Worm (Caenorhabditis elegans) whole organism, young adult: ENCODE measurements around the gene F17C11.4.

Experiments
- B0019.2 ChIP-seq: fragments of 200-800 bp; sonication (Bioruptor generic); conservative IDR thresholded peaks from 2 replicates; pipeline ENCODE4 v1.3.6; 2022; ENCODE audit warnings: missing genetic modification reagents, missing genetic modification characterization, missing compliant biosample characterization
- B0261.1 ChIP-seq: sonication (generic microtip); optimal IDR thresholded peaks from 2 replicates; lab custom pipeline; 2016; ENCODE audit warnings: mild to moderate bottlenecking, missing genetic modification characterization, moderate library complexity, missing compliant biosample characterization
- C17E4.6 ChIP-seq: fragments of 200-800 bp; sonication (Bioruptor generic); IDR thresholded peaks from 2 replicates; pipeline ENCODE4 v1.3.6; 2022; ENCODE audit warnings: missing genetic modification reagents, missing genetic modification characterization, missing compliant biosample characterization
- D2030.7 ChIP-seq: fragments of 200-800 bp; sonication (Bioruptor generic); IDR thresholded peaks from 2 replicates; pipeline ENCODE4 v1.3.6; 2022; ENCODE audit warnings: missing genetic modification reagents, missing genetic modification characterization, missing compliant biosample characterization
- F10E7.11 ChIP-seq: sonication (generic microtip); optimal IDR thresholded peaks from 2 replicates; lab custom pipeline; 2017; ENCODE audit warnings: mild to moderate bottlenecking, missing genetic modification characterization, moderate library complexity, missing compliant biosample characterization
- F23B12.7 ChIP-seq: sonication (generic microtip); optimal IDR thresholded peaks from 2 replicates; lab custom pipeline; 2017; ENCODE audit warnings: missing genetic modification characterization, mild to moderate bottlenecking, missing compliant biosample characterization, antibody characterized with exemption, moderate library complexity; ENCODE audit not compliant: insufficient read depth
- F33H1.4 ChIP-seq: fragments of 200-800 bp; sonication (Bioruptor generic); IDR thresholded peaks from 2 replicates; pipeline ENCODE4 v1.3.6; 2022; ENCODE audit warnings: missing genetic modification reagents, missing genetic modification characterization, missing compliant biosample characterization
- F37B4.10 ChIP-seq: fragments of 200-800 bp; sonication (Bioruptor generic); IDR thresholded peaks from 2 replicates; pipeline ENCODE4 v1.3.6; 2022; ENCODE audit warnings: missing genetic modification characterization, missing compliant biosample characterization
- F49E8.2 ChIP-seq: sonication (generic microtip); optimal IDR thresholded peaks from 3 replicates; lab custom pipeline; 2017; ENCODE audit warnings: missing genetic modification characterization, mild to moderate bottlenecking, missing compliant biosample characterization, antibody characterized with exemption, moderate library complexity; ENCODE audit not compliant: insufficient read depth
- K12H6.12 ChIP-seq: fragments of 200-800 bp; sonication (Bioruptor generic); optimal IDR thresholded peaks from 2 replicates; lab custom pipeline; 2018; ENCODE audit warnings: mild to moderate bottlenecking, missing genetic modification characterization, missing compliant biosample characterization
- Y53G8AR.9 ChIP-seq: fragments of 200-800 bp; sonication (Bioruptor generic); conservative IDR thresholded peaks from 2 replicates; pipeline ENCODE4 v1.3.6; 2022; ENCODE audit warnings: missing genetic modification reagents, missing genetic modification characterization, missing compliant biosample characterization
- Y95B8A.8 ChIP-seq: fragments of 200-800 bp; sonication (Bioruptor generic); IDR thresholded peaks from 2 replicates; pipeline ENCODE4 v1.3.6; 2022; ENCODE audit warnings: missing genetic modification reagents, missing genetic modification characterization, missing compliant biosample characterization
- atf-7 ChIP-seq: sonication (generic microtip); optimal IDR thresholded peaks from 2 replicates; lab custom pipeline; 2017; ENCODE audit warnings: mild to moderate bottlenecking, missing genetic modification characterization, missing compliant biosample characterization
- athp-1 ChIP-seq: sonication (generic microtip); optimal IDR thresholded peaks from 2 replicates; lab custom pipeline; 2017; ENCODE audit warnings: mild to moderate bottlenecking, missing genetic modification characterization, missing compliant biosample characterization
- cebp-1 ChIP-seq, 2 experiments: fragments of 200-800 bp in 1 of 2; sonication (Bioruptor generic) in 1 of 2; sonication (generic microtip) in 1 of 2; IDR thresholded peaks in 1 of 2; optimal IDR thresholded peaks in 1 of 2; 2 replicates each; pipeline versions ENCODE4 v1.3.6 to Lab custom; 2017 to 2022; ENCODE audit warnings: missing compliant biosample characterization in 2 of 2, missing genetic modification characterization in 2 of 2, mild to moderate bottlenecking in 1 of 2, missing genetic modification reagents in 1 of 2, moderate library complexity in 1 of 2
- cebp-2 ChIP-seq: fragments of 200-800 bp; sonication (Bioruptor generic); IDR thresholded peaks from 2 replicates; pipeline ENCODE4 v1.3.6; 2022; ENCODE audit warnings: missing genetic modification characterization, missing compliant biosample characterization
- ceh-100 ChIP-seq: fragments of 200-800 bp; sonication (Bioruptor generic); IDR thresholded peaks from 2 replicates; pipeline ENCODE4 v1.3.6; 2022; ENCODE audit warnings: missing genetic modification reagents, missing genetic modification characterization, missing compliant biosample characterization
- ceh-79 ChIP-seq: sonication (generic microtip); optimal IDR thresholded peaks from 2 replicates; lab custom pipeline; 2017; ENCODE audit warnings: mild to moderate bottlenecking, missing genetic modification characterization, missing compliant biosample characterization
- dox-1 ChIP-seq: fragments of 200-800 bp; sonication (Bioruptor generic); IDR thresholded peaks from 2 replicates; pipeline ENCODE4 v1.3.6; 2022; ENCODE audit warnings: missing genetic modification reagents, missing genetic modification characterization, missing compliant biosample characterization
- dpl-1 ChIP-seq: fragments of 150-350 bp; optimal IDR thresholded peaks from 2 replicates; lab custom pipeline; 2014; ENCODE audit warnings: missing biosample characterization, missing genetic modification reagents, missing genetic modification characterization
- efl-1 ChIP-seq: fragments of 150-350 bp; optimal IDR thresholded peaks from 2 replicates; lab custom pipeline; 2014; ENCODE audit warnings: missing biosample characterization, missing genetic modification reagents, missing genetic modification characterization
- egl-44 ChIP-seq: fragments of 200-800 bp; sonication (Bioruptor generic); IDR thresholded peaks from 2 replicates; pipeline ENCODE4 v1.3.6; 2022; ENCODE audit warnings: missing genetic modification reagents, missing genetic modification characterization, missing compliant biosample characterization
- ekl-4 ChIP-seq: fragments of 200-800 bp; sonication (Bioruptor generic); IDR thresholded peaks from 2 replicates; pipeline ENCODE4 v1.3.6; 2022; ENCODE audit warnings: missing genetic modification reagents, missing genetic modification characterization, missing compliant biosample characterization
- hlh-12 ChIP-seq: sonication (generic microtip); optimal IDR thresholded peaks from 2 replicates; lab custom pipeline; 2016; ENCODE audit warnings: missing genetic modification characterization, missing compliant biosample characterization
- let-607 ChIP-seq, 2 experiments: fragments of 200-800 bp in 1 of 2; sonication (Bioruptor generic) in 1 of 2; sonication (generic microtip) in 1 of 2; optimal IDR thresholded peaks; 2 replicates each; lab custom pipeline; 2016 to 2018; ENCODE audit warnings: mild to moderate bottlenecking in 2 of 2, missing compliant biosample characterization in 2 of 2, missing genetic modification characterization in 2 of 2, moderate library complexity in 2 of 2, missing genotype in 1 of 2
- lin-26 ChIP-seq: fragments of 200-800 bp; sonication (Bioruptor generic); IDR thresholded peaks from 2 replicates; pipeline ENCODE4 v1.3.6; 2022; ENCODE audit warnings: missing genetic modification reagents, missing genetic modification characterization, missing compliant biosample characterization
- lin-54 ChIP-seq: fragments of 200-800 bp; sonication (Bioruptor generic); optimal IDR thresholded peaks from 2 replicates; lab custom pipeline; 2018; ENCODE audit warnings: mild to moderate bottlenecking, missing genetic modification characterization, missing compliant biosample characterization
- mcd-1 ChIP-seq: fragments of 200-800 bp; sonication (Bioruptor generic); IDR thresholded peaks from 2 replicates; pipeline ENCODE4 v1.3.6; 2022; ENCODE audit warnings: missing genetic modification reagents, missing genetic modification characterization, missing compliant biosample characterization
- mel-28 ChIP-seq: sonication (generic microtip); optimal IDR thresholded peaks from 2 replicates; lab custom pipeline; 2016; ENCODE audit warnings: borderline replicate concordance, mild to moderate bottlenecking, missing genetic modification characterization, missing compliant biosample characterization
- mes-4 ChIP-seq: sonication (generic microtip); optimal IDR thresholded peaks from 2 replicates; lab custom pipeline; 2016; ENCODE audit warnings: missing genotype, missing genetic modification characterization, missing compliant biosample characterization
- nfya-1 ChIP-seq: sonication (generic microtip); optimal IDR thresholded peaks from 2 replicates; lab custom pipeline; 2017; ENCODE audit warnings: antibody characterized with exemption, missing compliant biosample characterization, missing genetic modification characterization, borderline replicate concordance; ENCODE audit not compliant: insufficient read depth
- nhr-179 ChIP-seq: sonication (generic microtip); optimal IDR thresholded peaks from 2 replicates; lab custom pipeline; 2016; ENCODE audit warnings: mild to moderate bottlenecking, missing genetic modification characterization, missing compliant biosample characterization
- nhr-80 ChIP-seq: sonication (generic microtip); optimal IDR thresholded peaks from 2 replicates; lab custom pipeline; 2016; ENCODE audit warnings: missing genetic modification characterization, missing compliant biosample characterization
- pbrm-1 ChIP-seq: fragments of 200-800 bp; sonication (Bioruptor generic); IDR thresholded peaks from 2 replicates; pipeline ENCODE4 v1.3.6; 2022; ENCODE audit warnings: missing genetic modification reagents, missing genetic modification characterization, missing compliant biosample characterization
- rec-8 ChIP-seq, 2 experiments: sonication (generic microtip); optimal IDR thresholded peaks; 2 replicates each; lab custom pipeline; 2016; ENCODE audit warnings: mild to moderate bottlenecking in 2 of 2, missing genetic modification characterization in 2 of 2, missing genetic modification reagents in 2 of 2, missing genotype in 2 of 2, missing biosample characterization in 1 of 2, missing compliant biosample characterization in 1 of 2, moderate library complexity in 1 of 2
- snpc-4 ChIP-seq, 5 experiments: fragments of 150-350 bp in 1 of 5; sonication (generic microtip) in 4 of 5; optimal IDR thresholded peaks; 2 replicates each; lab custom pipeline; 2014 to 2018; ENCODE audit warnings: missing genetic modification characterization in 5 of 5, missing biosample characterization in 3 of 5, antibody characterized with exemption in 2 of 5, mild to moderate bottlenecking in 2 of 5, missing compliant biosample characterization in 2 of 5, missing genotype in 2 of 5, moderate library complexity in 2 of 5, missing genetic modification reagents in 1 of 5
- sptf-2 ChIP-seq: fragments of 200-800 bp; sonication (Bioruptor generic); optimal IDR thresholded peaks from 2 replicates; lab custom pipeline; 2018; ENCODE audit warnings: mild to moderate bottlenecking, missing genetic modification characterization, missing compliant biosample characterization
- tbp1 ChIP-seq: fragments of 200-800 bp; sonication (Bioruptor generic); optimal IDR thresholded peaks from 2 replicates; lab custom pipeline; 2018; ENCODE audit warnings: mild to moderate bottlenecking, missing genetic modification characterization, missing compliant biosample characterization
- unc-62 ChIP-seq: fragments of 150-350 bp; optimal IDR thresholded peaks from 2 replicates; lab custom pipeline; 2014; ENCODE audit warnings: missing biosample characterization, missing genetic modification reagents, missing genetic modification characterization
- xnd-1 ChIP-seq: sonication (generic microtip); optimal IDR thresholded peaks from 2 replicates; lab custom pipeline; 2016; ENCODE audit warnings: missing genotype, missing genetic modification reagents, missing genetic modification characterization, missing compliant biosample characterization
- ztf-18 ChIP-seq: sonication (generic microtip); optimal IDR thresholded peaks from 2 replicates; lab custom pipeline; 2016; ENCODE audit warnings: missing genotype, mild to moderate bottlenecking, missing genetic modification characterization, missing compliant biosample characterization
- ztf-28 ChIP-seq: fragments of 200-800 bp; sonication (Bioruptor generic); IDR thresholded peaks from 2 replicates; pipeline ENCODE4 v1.3.6; 2022; ENCODE audit warnings: missing genetic modification reagents, missing genetic modification characterization, missing compliant biosample characterization

F17C11.4 gene

DNA sequence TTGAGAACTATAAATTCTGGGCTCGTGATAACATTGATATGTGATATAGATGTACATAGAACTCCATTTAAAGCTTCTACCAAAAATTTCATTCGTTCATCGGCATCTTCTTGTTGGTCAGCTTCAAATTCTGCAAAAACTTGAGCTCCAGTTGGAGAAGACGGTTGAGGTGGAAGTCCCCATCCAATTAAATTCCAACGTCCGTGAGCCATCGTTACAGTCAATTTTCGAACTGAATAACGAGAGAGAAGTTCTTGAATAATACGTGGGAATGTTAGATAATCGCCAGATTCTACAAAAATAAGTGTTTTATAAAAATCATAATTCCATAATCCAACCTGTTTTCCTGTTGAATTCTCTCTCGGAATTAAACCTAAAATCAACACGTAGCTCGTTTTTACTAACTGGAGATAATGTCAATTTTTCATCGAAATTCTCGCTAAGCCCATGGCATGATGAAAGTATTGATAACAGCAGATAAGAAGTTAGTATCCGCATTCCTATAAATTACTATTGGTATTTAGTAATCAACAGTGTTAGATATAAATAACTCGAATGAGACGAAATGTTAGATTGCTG is 6.8 kb downstream of the F17C11.4 start, which contains the start of gene pigt-1 (continued):
- TF ChIP-seq cebp-1 (GFP tag; IDR thresholded peaks at IDR 0.05; lab: Robert Waterston, UW) (no peak), cebp-1 (tag; optimal IDR thresholded peaks at IDR 0.05; lab: Kevin White, UChicago) (peak; percentile 30), ztf-18 (no peak)

ce11 chrV:10960544-10960943 is 8.9 kb downstream of the F17C11.4 start, which contains the start of gene vps-36:
Gene vps-36 (minus strand): TSS chrV:10960669.
- TF ChIP-seq Y53G8AR.9 (GFP tag; lab: Robert Waterston, UW) (0 out of 2 replicates have a peak, but pooled peaks have one; percentile 10), pbrm-1 (GFP tag; lab: Robert Waterston, UW) (peak; percentile 57; the same call in 1 of the 2 replicates), tbp1 (GFP tag; lab: Kevin White, UChicago) (no peak), B0019.2 (GFP tag; lab: Robert Waterston, UW) (no peak), let-607 (tag; optimal IDR thresholded peaks at IDR 0.05; lab: Kevin White, UChicago) (peak; percentile 37 to 77), athp-1 (no peak), F23B12.7 (tag; lab: Kevin White, UChicago) (no peak), dox-1 (peak; percentile 48), ceh-79 (tag; lab: Kevin White, UChicago) (no peak), nhr-179 (tag; lab: Kevin White, UChicago) (no peak), nhr-80 (peak; percentile 90), egl-44 (no peak), cebp-2 (GFP tag; lab: Robert Waterston, UW) (no peak), efl-1 (GFP tag; lab: Kevin White, UChicago) (no peak), atf-7 (tag; lab: Kevin White, UChicago) (peak; percentile 11), Y95B8A.8 (no peak), ekl-4 (GFP tag; lab: Robert Waterston, UW) (0 out of 2 replicates have a peak, but pooled peaks have one; percentile 43)

- TF ChIP-seq xnd-1 (tag; lab: Kevin White, UChicago) (no peak), F37B4.10 (GFP tag; lab: Robert Waterston, UW) (no peak), Y95B8A.8 (no peak), F10E7.11 (peak; percentile 56), atf-7 (tag; lab: Kevin White, UChicago) (peak; percentile 48), mes-4 (tag; lab: Kevin White, UChicago) (no peak), C17E4.6 (no peak), ceh-100 (GFP tag; lab: Robert Waterston, UW) (no peak), dox-1 (peak; percentile 44; the same call in 1 of the 2 replicates), nfya-1 (no peak), hlh-12 (tag; lab: Kevin White, UChicago) (no peak), mcd-1 (GFP tag; lab: Robert Waterston, UW) (peak; percentile 29; the same call in 1 of the 2 replicates), athp-1 (no peak), lin-26 (no peak), F49E8.2 (tag; lab: Kevin White, UChicago) (no peak), lin-54 (no peak), K12H6.12 (peak; percentile 67), sptf-2 (GFP tag; lab: Kevin White, UChicago) (no peak), rec-8 (tag; optimal IDR thresholded peaks at IDR 0.05; lab: Kevin White, UChicago) (no peak), D2030.7 (GFP tag; lab: Robert Waterston, UW) (no peak), ztf-28 (GFP tag; lab: Robert Waterston, UW) (no peak), unc-62 (GFP tag; lab: Kevin White, UChicago) (no peak), B0261.1 (tag; lab: Kevin White, UChicago) (no peak), B0019.2 (GFP tag; lab: Robert Waterston, UW) (no peak), F33H1.4 (GFP tag; lab: Robert Waterston, UW) (no peak), mel-28 (tag; lab: Kevin White, UChicago) (no peak), F23B12.7 (tag; lab: Kevin White, UChicago) (no peak), dpl-1 (GFP tag; lab: Kevin White, UChicago) (no peak), snpc-4 (GFP tag; optimal IDR thresholded peaks at IDR 0.05; lab: Kevin White, UChicago) (no peak), snpc-4 (tag; optimal IDR thresholded peaks at IDR 0.05; lab: Kevin White, UChicago) (peak in 1 of 4 experiments; percentile 23)
These were observed 9.8 kb downstream of the F17C11.4 start for ce11 chrV:10961448-10961870.
